Worm (Caenorhabditis elegans) whole organism, L3 larva: ENCODE results near the gene adh-1.

Experiments
- ama-1 ChIP-seq: fragments of 150-350 bp; optimal IDR thresholded peaks from 2 replicates; lab custom pipeline; 2018
- egl-5 ChIP-seq: fragments of 150-350 bp; optimal IDR thresholded peaks from 2 replicates; lab custom pipeline; 2017; ENCODE audit warnings: missing biosample characterization, missing genetic modification reagents, missing genetic modification characterization, inconsistent platforms
- lin-39 ChIP-seq: fragments of 150-350 bp; optimal IDR thresholded peaks from 2 replicates; lab custom pipeline; 2018; ENCODE audit warnings: missing biosample characterization, missing genetic modification reagents, missing genetic modification characterization
- nhr-76 ChIP-seq: fragments of 150-350 bp; sonication (generic microtip); optimal IDR thresholded peaks from 5 replicates; lab custom pipeline; 2014; ENCODE audit warnings: missing biosample characterization, missing genetic modification characterization
- ztf-11 ChIP-seq: fragments of 150-350 bp; optimal IDR thresholded peaks from 2 replicates; lab custom pipeline; 2014; ENCODE audit warnings: missing biosample characterization, missing genetic modification characterization
- ztf-4 ChIP-seq: fragments of 150-350 bp; optimal IDR thresholded peaks from 2 replicates; lab custom pipeline; 2014; ENCODE audit warnings: missing biosample characterization, missing genetic modification characterization

DNA sequence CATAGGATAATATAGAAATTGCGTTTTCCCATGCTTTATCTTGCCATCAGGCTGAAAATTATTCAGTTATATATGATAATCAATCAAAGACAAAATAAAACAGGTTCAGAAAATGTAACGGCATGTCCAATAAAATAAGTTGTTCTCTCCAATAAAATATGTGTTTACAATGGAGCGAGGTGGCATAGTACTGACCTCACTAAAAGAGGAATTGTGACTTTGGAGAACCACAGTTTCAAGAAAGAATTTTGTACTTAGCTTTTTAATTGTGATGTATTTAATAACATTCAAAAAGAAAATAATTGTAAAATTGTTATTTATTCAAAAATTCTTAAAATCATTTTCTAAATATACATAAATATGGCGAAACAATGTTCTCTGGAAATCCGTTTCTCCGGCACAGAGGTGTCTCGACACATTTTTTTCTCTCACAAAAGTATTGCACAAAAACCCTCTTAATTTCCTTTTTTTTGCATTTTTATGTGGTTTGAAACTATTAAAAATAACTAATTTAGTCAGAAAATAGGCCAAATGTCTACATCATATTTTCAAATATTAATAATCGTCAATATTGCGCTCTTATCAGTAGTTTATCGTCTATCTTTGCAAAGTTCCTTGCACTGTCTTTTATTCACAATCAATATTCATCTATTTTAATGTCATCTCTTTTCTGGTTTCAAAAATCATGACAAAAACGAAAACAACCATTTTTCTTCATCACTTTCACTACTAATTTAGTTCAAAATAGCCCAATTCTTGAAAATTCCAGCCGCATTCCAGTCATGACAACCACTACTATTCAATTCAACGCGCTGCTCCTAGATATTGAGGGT is 45.4 kb downstream of the adh-1 start, which contains the start of the genes aman-2 and F58H1.3:
- no peak for TF ChIP-seq lin-39 (tag; lab: Kevin White, UChicago)
- no peak for TF ChIP-seq ztf-4 (tag; lab: Kevin White, UChicago)
- TF ChIP-seq nhr-76 (tag; lab: Kevin White, UChicago): no peak
- no peak for TF ChIP-seq ama-1 (lab: Kevin White, UChicago)
- TF ChIP-seq ztf-11 (tag; lab: Kevin White, UChicago): no peak
- TF ChIP-seq egl-5 (tag; lab: Kevin White, UChicago): no peak
